Worm (Caenorhabditis elegans): ENCODE results near the gene vab-7.

Gene vab-7

DNA sequence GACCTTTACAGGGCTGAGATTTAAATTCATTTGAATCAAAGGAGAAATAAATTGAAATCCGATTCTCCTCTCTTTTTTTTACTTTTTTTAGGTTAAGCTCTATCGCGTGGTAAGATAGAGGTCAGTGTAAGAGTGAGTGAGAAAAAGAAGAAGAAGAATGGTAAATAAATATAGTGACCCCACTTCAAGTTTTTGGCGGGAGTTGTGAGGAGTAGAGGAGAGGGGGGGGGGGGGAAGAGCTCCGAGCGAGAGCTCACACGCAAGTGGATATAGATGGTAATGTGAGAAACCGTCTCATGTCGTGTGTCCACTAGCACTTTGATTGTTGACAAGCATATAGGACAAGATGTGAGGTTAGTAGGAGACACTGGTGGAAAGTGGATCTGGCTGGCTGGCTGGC lies 46.9 kb downstream of the vab-7 start, which contains the start of gene W05B2.2:
Gene W05B2.2 (minus strand): TSS at position 101 of the 400 bp plus-strand sequence.
- TF ChIP-seq ceh-9 (tag; optimal IDR thresholded peaks at IDR 0.05), result no peak
- TF ChIP-seq R02D3.7 (tag; optimal IDR thresholded peaks at IDR 0.05), result no peak
- no peak for TF ChIP-seq ZK546.5 (tag; optimal IDR thresholded peaks at IDR 0.05)
- TF ChIP-seq nhr-12 (tag; optimal IDR thresholded peaks at IDR 0.05), result no peak
- TF ChIP-seq mml-1 (tag; optimal IDR thresholded peaks at IDR 0.05), result no peak
- no peak for TF ChIP-seq elt-1 (tag; optimal IDR thresholded peaks at IDR 0.05)
- no peak for TF ChIP-seq lin-15B (tag; optimal IDR thresholded peaks at IDR 0.05)
- TF ChIP-seq nhr-23 (tag; optimal IDR thresholded peaks at IDR 0.05), result no peak
- no peak for TF ChIP-seq ztf-11 (tag; optimal IDR thresholded peaks at IDR 0.05)
- TF ChIP-seq mdl-1 (tag; optimal IDR thresholded peaks at IDR 0.05), result no peak
- TF ChIP-seq daf-12 (tag; optimal IDR thresholded peaks at IDR 0.05), result no peak
- TF ChIP-seq pqm-1 (tag; optimal IDR thresholded peaks at IDR 0.05), result no peak
- no peak for TF ChIP-seq nhr-76 (tag; optimal IDR thresholded peaks at IDR 0.05)
- TF ChIP-seq sea-2 (GFP tag; optimal IDR thresholded peaks at IDR 0.05), result no peak
- TF ChIP-seq snpc-4 (tag; optimal IDR thresholded peaks at IDR 0.05), result no peak
- TF ChIP-seq nhr-67 (tag; optimal IDR thresholded peaks at IDR 0.05), result no peak
- no peak for TF ChIP-seq egl-5 (tag; optimal IDR thresholded peaks at IDR 0.05)
- TF ChIP-seq ceh-28 (tag; optimal IDR thresholded peaks at IDR 0.05), result no peak

DNA sequence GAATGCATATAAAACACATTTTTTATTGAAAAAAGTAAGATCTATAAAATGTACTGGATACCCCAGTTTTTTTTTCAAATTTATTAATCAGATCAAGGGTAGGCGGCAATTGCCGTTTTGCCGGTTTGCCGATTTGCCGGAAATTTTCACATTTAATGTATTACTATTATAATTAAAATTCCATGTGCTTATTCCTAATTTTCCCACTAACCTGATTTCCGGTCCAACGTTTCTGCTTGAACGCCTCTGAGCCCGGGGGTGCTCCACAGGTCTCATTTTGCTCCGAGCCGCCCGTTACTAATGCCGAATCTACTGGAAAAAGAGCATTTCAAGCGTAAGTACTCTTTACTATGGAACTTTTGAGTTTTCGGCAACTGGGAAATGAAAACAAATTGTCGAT lies 49.5 kb downstream of the vab-7 start, which contains the start of gene dhc-4:
Gene dhc-4 (plus strand): TSS at position 301 of the 400 bp plus-strand sequence.
- TF ChIP-seq nhr-77 (tag; optimal IDR thresholded peaks at IDR 0.05) (no peak), nhr-25 (tag; optimal IDR thresholded peaks at IDR 0.05) (no peak), ceh-9 (tag; optimal IDR thresholded peaks at IDR 0.05) (no peak), nhr-43 (tag; optimal IDR thresholded peaks at IDR 0.05; ENCODE audit: poor library complexity, severe bottlenecking) (no peak), eor-1 (tag; optimal IDR thresholded peaks at IDR 0.05) (no peak), nhr-11 (tag; optimal IDR thresholded peaks at IDR 0.05) (no peak), jun-1 (tag; optimal IDR thresholded peaks at IDR 0.05) (no peak), nhr-12 (tag; optimal IDR thresholded peaks at IDR 0.05) (no peak), ceh-16 (tag; optimal IDR thresholded peaks at IDR 0.05) (no peak)
